Worm (Caenorhabditis elegans): ENCODE measurements around the gene lido-14.
A peak's percentile ranks its signal among the peaks of the same experiment; 100 is the strongest.

- TF ChIP-seq lin-13 (GFP tag; optimal IDR thresholded peaks at IDR 0.05) (no peak), F49E8.2 (tag; optimal IDR thresholded peaks at IDR 0.05; ENCODE audit: borderline replicate concordance) (no peak), fkh-10 (GFP tag; optimal IDR thresholded peaks at IDR 0.05) (no peak), ama-1 (optimal IDR thresholded peaks at IDR 0.05) (no peak), T26A8.4 (GFP tag; IDR thresholded peaks at IDR 0.05) (no peak), nhr-28 (tag; optimal IDR thresholded peaks at IDR 0.05) (peak; percentile 68), attf-4 (tag; optimal IDR thresholded peaks at IDR 0.05) (no peak), nhr-77 (tag; optimal IDR thresholded peaks at IDR 0.05) (no peak), Y105C5A.15 (GFP tag; IDR thresholded peaks at IDR 0.05) (no peak), mep-1 (tag; optimal IDR thresholded peaks at IDR 0.05) (no peak), dmd-8 (GFP tag; IDR thresholded peaks at IDR 0.05) (no peak), zag-1 (tag; optimal IDR thresholded peaks at IDR 0.05) (no peak), lin-29 (GFP tag; IDR thresholded peaks at IDR 0.05) (no peak), mxl-2 (GFP tag; conservative IDR thresholded peaks at IDR 0.05) (no peak)
Measured at ce11 chrII:3318839-3319238, 40.1 kb upstream of the lido-14 start.

Data from whole organism, L4 larva.